Worm (Caenorhabditis elegans): Measurements from ENCODE around the gene C01G10.7.
A peak's percentile ranks its signal among the peaks of the same experiment; 100 is the strongest.
"Not testable (repeated sequence)": the region's sequence is repeated elsewhere in the genome, so short reads cannot be mapped to it uniquely, and the experiment has no call there.

Gene C01G10.7

ce11 chrV:15085335-15085800, at the start of gene C01G10.7, which contains the start of gene ahsa-1:
Gene C01G10.7 (plus strand): TSS chrV:15085747.
Gene ahsa-1 (minus strand): TSS chrV:15085385.
- peak; percentile 86 for TF ChIP-seq F13H6.1 (tag; optimal IDR thresholded peaks at IDR 0.05)
- TF ChIP-seq R02D3.7 (tag; optimal IDR thresholded peaks at IDR 0.05), result peak; percentile 88
- TF ChIP-seq ama-1 (optimal IDR thresholded peaks at IDR 0.05), result no peak
- TF ChIP-seq nhr-12 (tag; optimal IDR thresholded peaks at IDR 0.05), result no peak
- no peak for TF ChIP-seq mbf-1 (tag; optimal IDR thresholded peaks at IDR 0.05)
- peak in 1 of 2 experiments; percentile 6 for TF ChIP-seq mdl-1 (tag; optimal IDR thresholded peaks at IDR 0.05)
- TF ChIP-seq ZK546.5 (tag; optimal IDR thresholded peaks at IDR 0.05), result peak; percentile 42
- TF ChIP-seq elt-3 (tag; optimal IDR thresholded peaks at IDR 0.05), result no peak
- peak; percentile 80 for TF ChIP-seq fos-1 (tag; optimal IDR thresholded peaks at IDR 0.05)
- no peak for TF ChIP-seq nhr-25 (tag; optimal IDR thresholded peaks at IDR 0.05)
- TF ChIP-seq lin-13 (GFP tag; optimal IDR thresholded peaks at IDR 0.05), result peak; percentile 86
- peak; percentile 88 for TF ChIP-seq sma-9 (GFP tag; optimal IDR thresholded peaks at IDR 0.05)
- no peak for TF ChIP-seq sma-9 (tag; optimal IDR thresholded peaks at IDR 0.05)
- TF ChIP-seq nhr-10 (tag; optimal IDR thresholded peaks at IDR 0.05), result no peak
- no peak for TF ChIP-seq aly-2 (tag; optimal IDR thresholded peaks at IDR 0.05)
- TF ChIP-seq snpc-4 (tag; optimal IDR thresholded peaks at IDR 0.05), result peak; percentile 81
- no peak for TF ChIP-seq nhr-21 (tag; optimal IDR thresholded peaks at IDR 0.05)
- peak; percentile 81 for TF ChIP-seq gmeb-1 (tag; optimal IDR thresholded peaks at IDR 0.05)
- TF ChIP-seq zag-1 (tag; optimal IDR thresholded peaks at IDR 0.05), result peak; percentile 30
- TF ChIP-seq sma-3 (GFP tag; optimal IDR thresholded peaks at IDR 0.05), result peak; percentile 95
- TF ChIP-seq lsy-2 (tag; optimal IDR thresholded peaks at IDR 0.05), result peak; percentile 76 to 93
- TF ChIP-seq nhr-23 (tag; optimal IDR thresholded peaks at IDR 0.05), result no peak
- TF ChIP-seq crh-2 (tag; optimal IDR thresholded peaks at IDR 0.05), result peak; percentile 94
- no peak for TF ChIP-seq nhr-6 (tag; optimal IDR thresholded peaks at IDR 0.05)
- TF ChIP-seq ceh-16 (tag; optimal IDR thresholded peaks at IDR 0.05), result peak; percentile 36
- peak; percentile 78 for TF ChIP-seq nhr-129 (tag; optimal IDR thresholded peaks at IDR 0.05)
- TF ChIP-seq blmp-1 (tag; optimal IDR thresholded peaks at IDR 0.05; ENCODE audit: insufficient read depth), result peak; percentile 64
- TF ChIP-seq unc-62 (GFP tag; optimal IDR thresholded peaks at IDR 0.05), result no peak
- TF ChIP-seq lin-11 (tag; optimal IDR thresholded peaks at IDR 0.05), result peak; percentile 47
- no peak for TF ChIP-seq dmd-4 (tag; optimal IDR thresholded peaks at IDR 0.05)
- TF ChIP-seq unc-39 (tag; optimal IDR thresholded peaks at IDR 0.05), result no peak
- no peak for TF ChIP-seq elt-1 (tag; optimal IDR thresholded peaks at IDR 0.05)
- no peak for TF ChIP-seq ztf-11 (tag; optimal IDR thresholded peaks at IDR 0.05)
- TF ChIP-seq ceh-82 (tag; optimal IDR thresholded peaks at IDR 0.05), result peak; percentile 15
- peak; percentile 23 for TF ChIP-seq nhr-237 (tag; optimal IDR thresholded peaks at IDR 0.05)
- no peak for TF ChIP-seq nhr-11 (tag; optimal IDR thresholded peaks at IDR 0.05)
- TF ChIP-seq C34F6.9 (tag; optimal IDR thresholded peaks at IDR 0.05), result peak; percentile 98
- no peak for TF ChIP-seq alr-1 (tag; optimal IDR thresholded peaks at IDR 0.05)
- TF ChIP-seq unc-55 (GFP tag; optimal IDR thresholded peaks at IDR 0.05), result peak; percentile 98
- TF ChIP-seq ztf-4 (tag; optimal IDR thresholded peaks at IDR 0.05), result peak; percentile 79
- peak; percentile 78 for TF ChIP-seq nhr-77 (tag; optimal IDR thresholded peaks at IDR 0.05)
- TF ChIP-seq sem-4 (tag; optimal IDR thresholded peaks at IDR 0.05), result peak; percentile 76
- TF ChIP-seq egl-27 (tag; optimal IDR thresholded peaks at IDR 0.05), result peak; percentile 52
- TF ChIP-seq mab-5 (tag; optimal IDR thresholded peaks at IDR 0.05), result peak; percentile 80
- TF ChIP-seq skn-1 (tag; optimal IDR thresholded peaks at IDR 0.05), result peak; percentile 56
- no peak for TF ChIP-seq peb-1 (tag; optimal IDR thresholded peaks at IDR 0.05)
- TF ChIP-seq Y55F3AM.14 (GFP tag; optimal IDR thresholded peaks at IDR 0.05), result no peak

- TF ChIP-seq mab-5, egl-27, nhr-25 (tag; optimal IDR thresholded peaks at IDR 0.05): not testable (repeated sequence)
These were observed 48.8 kb upstream of the C01G10.7 start, which contains the start of gene melo-3 for ce11 chrV:15036769-15037168. Gene melo-3 (minus strand): TSS chrV:15036869.
